Fruit fly (Drosophila melanogaster) whole organism, adult: ENCODE measurements at regions not wholly inside any gene's neighbourhood (a gene's known extent, or its start where the extent isn't known, plus 50 kb on each side); places are given as distances from the start of the nearest gene placed in this dataset.

Source experiments
- kay ChIP-seq: fragments of 200-800 bp; sonication (Bioruptor generic); peaks from one replicate; lab custom pipeline; 2016; ENCODE audit warnings: missing biosample characterization, missing genetic modification characterization, borderline replicate concordance

DNA sequence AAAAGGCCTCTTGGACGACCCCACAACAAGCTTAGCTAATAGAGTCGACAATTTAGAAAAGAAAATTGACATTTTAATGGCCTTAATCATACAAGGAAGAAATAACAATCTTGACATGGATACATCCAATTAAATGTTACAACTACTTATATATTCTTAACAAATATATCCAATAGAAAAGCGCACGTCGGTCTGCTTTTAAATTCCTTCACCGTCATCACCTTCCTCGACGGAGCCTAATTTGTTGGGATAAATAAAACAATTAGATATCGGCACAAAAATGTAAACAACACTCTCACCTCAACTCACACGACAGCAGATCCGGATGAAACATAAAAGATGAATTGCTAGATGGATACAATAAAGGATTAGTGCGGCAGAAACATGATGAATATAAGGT, 74.1 kb downstream of the CG17636 start:
- TF ChIP-seq kay = peak; percentile 96
